Fruit fly (Drosophila melanogaster) whole organism, pupa: ENCODE data around the gene CNMaR.

Experiments used
- CG13204 ChIP-seq: fragments of 200-800 bp; sonication (Bioruptor generic); optimal IDR thresholded peaks from 2 replicates; lab custom pipeline; 2018; ENCODE audit warnings: missing biosample characterization, mild to moderate bottlenecking, missing genetic modification characterization, moderate library complexity
- CG14655 ChIP-seq: fragments of 200-800 bp; sonication (Bioruptor generic); optimal IDR thresholded peaks from 3 replicates; lab custom pipeline; 2017; ENCODE audit warnings: mild to moderate bottlenecking, missing biosample characterization, missing genetic modification reagents, missing genetic modification characterization
- CG32121 ChIP-seq: fragments of 200-800 bp; sonication (Bioruptor generic); IDR thresholded peaks from 2 replicates; pipeline ENCODE4 v1.3.6; 2022; ENCODE audit warnings: missing biosample characterization, missing genetic modification characterization
- CG4496 ChIP-seq: fragments of 200-800 bp; sonication (Bioruptor generic); IDR thresholded peaks from 3 replicates; pipeline ENCODE4 v1.3.6; 2022; ENCODE audit warnings: missing biosample characterization, missing genetic modification characterization
- CG8301 ChIP-seq: fragments of 200-800 bp; sonication (Bioruptor generic); optimal IDR thresholded peaks from 2 replicates; lab custom pipeline; 2018; ENCODE audit warnings: missing biosample characterization, mild to moderate bottlenecking, missing genetic modification characterization
- D1 ChIP-seq: fragments of 200-800 bp; sonication (Bioruptor generic); optimal IDR thresholded peaks from 2 replicates; lab custom pipeline; 2018; ENCODE audit warnings: missing biosample characterization, mild to moderate bottlenecking, missing genetic modification characterization, moderate library complexity
- EcR ChIP-seq: fragments of 200-800 bp; sonication (Bioruptor generic); optimal IDR thresholded peaks from 3 replicates; lab custom pipeline; 2019; ENCODE audit warnings: missing biosample characterization, missing genetic modification characterization, mild to moderate bottlenecking, moderate library complexity, missing genetic modification reagents
- Ets98B ChIP-seq: fragments of 200-800 bp; sonication (Bioruptor generic); IDR thresholded peaks from 2 replicates; pipeline ENCODE4 v1.3.6; 2022; ENCODE audit warnings: missing biosample characterization, missing genetic modification characterization
- Pif1A ChIP-seq: fragments of 200-800 bp; sonication (Bioruptor generic); optimal IDR thresholded peaks from 3 replicates; lab custom pipeline; 2016; ENCODE audit warnings: missing biosample characterization, missing genetic modification characterization
- Snoo ChIP-seq: fragments of 200-800 bp; sonication (Bioruptor generic); optimal IDR thresholded peaks from 3 replicates; lab custom pipeline; 2017; ENCODE audit warnings: missing biosample characterization, mild to moderate bottlenecking, missing genetic modification characterization, inconsistent platforms
- gl ChIP-seq: fragments of 200-800 bp; sonication (Bioruptor generic); optimal IDR thresholded peaks from 2 replicates; lab custom pipeline; 2018; ENCODE audit warnings: missing biosample characterization, mild to moderate bottlenecking, missing genetic modification characterization
- rn ChIP-seq: fragments of 200-800 bp; sonication (Bioruptor generic); IDR thresholded peaks from 2 replicates; pipeline ENCODE4 v1.3.6; 2022; ENCODE audit warnings: missing biosample characterization, missing genetic modification characterization

- TF ChIP-seq gl (no peak), CG8301 (tag; lab: Kevin White, UChicago) (no peak), Pif1A (GFP tag; lab: Kevin White, UChicago) (no peak), CG14655 (no peak), rn (no peak), CG4496 (GFP tag; lab: Robert Waterston, UW) (no peak), EcR (GFP tag; lab: Kevin White, UChicago) (no peak), CG13204 (GFP tag; lab: Kevin White, UChicago) (no peak), CG32121 (GFP tag; lab: Robert Waterston, UW) (no peak), D1 (tag; lab: Kevin White, UChicago) (no peak), Ets98B (GFP tag; lab: Robert Waterston, UW) (no peak), Snoo (tag; lab: Kevin White, UChicago) (no peak)
These were observed 53.6 kb downstream of the CNMaR start for dm6 chr3L:9697527-9697883.
